Fruit fly (Drosophila melanogaster) whole organism, embryonic: ENCODE measurements around the gene CG14636.

Experiments used
- BtbVII ChIP-seq: fragments of 200-800 bp; sonication (Bioruptor generic); optimal IDR thresholded peaks from 3 replicates; lab custom pipeline; 2017; ENCODE audit warnings: missing biosample characterization, mild to moderate bottlenecking, missing genetic modification characterization
- Bteb2 ChIP-seq: fragments of 200-800 bp; sonication (Bioruptor generic); optimal IDR thresholded peaks from 2 replicates; lab custom pipeline; 2016; ENCODE audit warnings: missing biosample characterization, missing genetic modification characterization
- CG10209 ChIP-seq: fragments of 200-800 bp; sonication (Bioruptor generic); optimal IDR thresholded peaks from 3 replicates; lab custom pipeline; 2017; ENCODE audit warnings: missing biosample characterization, mild to moderate bottlenecking, missing genetic modification characterization, missing genetic modification reagents
- CG11723 ChIP-seq: fragments of 200-800 bp; sonication (Bioruptor generic); optimal IDR thresholded peaks from 2 replicates; lab custom pipeline; 2017; ENCODE audit warnings: missing biosample characterization, mild to moderate bottlenecking, missing genetic modification characterization
- CG13424 ChIP-seq: fragments of 200-800 bp; sonication (Bioruptor generic); optimal IDR thresholded peaks from 2 replicates; lab custom pipeline; 2019; ENCODE audit warnings: missing biosample characterization, mild to moderate bottlenecking, missing genetic modification characterization, moderate library complexity
- CG13624 ChIP-seq: fragments of 200-800 bp; sonication (Bioruptor generic); optimal IDR thresholded peaks from 2 replicates; lab custom pipeline; 2016; ENCODE audit warnings: missing biosample characterization, missing genetic modification characterization
- CG14050 ChIP-seq: fragments of 200-800 bp; sonication (Bioruptor generic); IDR thresholded peaks from 3 replicates; pipeline ENCODE4 v1.3.6; 2022; ENCODE audit warnings: missing biosample characterization, missing genetic modification characterization
- CG14667 ChIP-seq: fragments of 200-800 bp; sonication (Bioruptor generic); IDR thresholded peaks from 2 replicates; pipeline ENCODE4 v1.3.6; 2022; ENCODE audit warnings: missing biosample characterization, missing genetic modification characterization
- CG14710 ChIP-seq: fragments of 200-800 bp; sonication (Bioruptor generic); optimal IDR thresholded peaks from 3 replicates; lab custom pipeline; 2019; ENCODE audit warnings: missing biosample characterization, mild to moderate bottlenecking, missing genetic modification characterization, moderate library complexity
- CG15696 ChIP-seq: fragments of 200-800 bp; sonication (Bioruptor generic); optimal IDR thresholded peaks from 2 replicates; lab custom pipeline; 2019; ENCODE audit warnings: missing biosample characterization, mild to moderate bottlenecking, missing genetic modification characterization, moderate library complexity
- CG17385 ChIP-seq: fragments of 200-800 bp; sonication (Bioruptor generic); optimal IDR thresholded peaks from 3 replicates; lab custom pipeline; 2018; ENCODE audit warnings: missing biosample characterization, mild to moderate bottlenecking, missing genetic modification characterization
- CG17568 ChIP-seq: fragments of 200-800 bp; sonication (Bioruptor generic); optimal IDR thresholded peaks from 2 replicates; lab custom pipeline; 2018; ENCODE audit warnings: missing biosample characterization, mild to moderate bottlenecking, missing genetic modification characterization, moderate library complexity
- CG1792 ChIP-seq: fragments of 200-800 bp; sonication (Bioruptor generic); optimal IDR thresholded peaks from 2 replicates; lab custom pipeline; 2016; ENCODE audit warnings: missing biosample characterization, missing genetic modification characterization
- CG2120 ChIP-seq: fragments of 200-800 bp; sonication (Bioruptor generic); optimal IDR thresholded peaks from 3 replicates; lab custom pipeline; 2016; ENCODE audit warnings: missing biosample characterization, missing genetic modification characterization
- CG2875 ChIP-seq: fragments of 200-800 bp; sonication (Bioruptor generic); optimal IDR thresholded peaks from 2 replicates; lab custom pipeline; 2017; ENCODE audit warnings: missing biosample characterization, mild to moderate bottlenecking, missing genetic modification characterization, missing genetic modification reagents
- CG32532 ChIP-seq: fragments of 200-800 bp; sonication (Bioruptor generic); IDR thresholded peaks from 2 replicates; pipeline ENCODE4 v1.3.6; 2022; ENCODE audit warnings: missing biosample characterization, missing genetic modification characterization
- CG42726 ChIP-seq: fragments of 200-800 bp; sonication (Bioruptor generic); IDR thresholded peaks from 2 replicates; pipeline ENCODE4 v1.3.6; 2022; ENCODE audit warnings: missing biosample characterization, missing genetic modification characterization; ENCODE audit not compliant: partially characterized antibody
- CG4404 ChIP-seq: fragments of 200-800 bp; sonication (Bioruptor generic); IDR thresholded peaks from 2 replicates; pipeline ENCODE4 v1.3.6; 2022; ENCODE audit warnings: missing biosample characterization, missing genetic modification characterization
- CG4424 ChIP-seq: fragments of 200-800 bp; sonication (Bioruptor generic); optimal IDR thresholded peaks from 3 replicates; lab custom pipeline; 2016; ENCODE audit warnings: missing biosample characterization, missing genetic modification characterization
- CG4707 ChIP-seq: fragments of 200-800 bp; sonication (Bioruptor generic); optimal IDR thresholded peaks from 2 replicates; lab custom pipeline; 2018; ENCODE audit warnings: missing biosample characterization, mild to moderate bottlenecking, missing genetic modification characterization, moderate library complexity
- CG5245 ChIP-seq: fragments of 200-800 bp; sonication (Bioruptor generic); optimal IDR thresholded peaks from 3 replicates; lab custom pipeline; 2016; ENCODE audit warnings: missing biosample characterization, missing genetic modification characterization
- CG5953 ChIP-seq: fragments of 200-800 bp; sonication (Bioruptor generic); IDR thresholded peaks from 2 replicates; pipeline ENCODE4 v1.3.6; 2022; ENCODE audit warnings: missing biosample characterization, missing genetic modification characterization
- CG6765 ChIP-seq: fragments of 200-800 bp; sonication (Bioruptor generic); optimal IDR thresholded peaks from 3 replicates; lab custom pipeline; 2017; ENCODE audit warnings: missing biosample characterization, mild to moderate bottlenecking, missing genetic modification characterization
- CG7357 ChIP-seq: fragments of 200-800 bp; sonication (Bioruptor generic); IDR thresholded peaks from 3 replicates; pipeline ENCODE4 v1.3.6; 2022; ENCODE audit warnings: missing biosample characterization, missing genetic modification characterization
- CG9932 ChIP-seq: fragments of 200-800 bp; sonication (Bioruptor generic); IDR thresholded peaks from 2 replicates; pipeline ENCODE4 v1.3.6; 2022; ENCODE audit warnings: missing biosample characterization, missing genetic modification characterization
- Deaf1 ChIP-seq: fragments of 200-800 bp; optimal IDR thresholded peaks from 3 replicates; lab custom pipeline; 2019; ENCODE audit warnings: missing biosample characterization, mild to moderate bottlenecking, missing genetic modification characterization, moderate library complexity
- Dip2 ChIP-seq: fragments of 200-800 bp; sonication (Bioruptor generic); IDR thresholded peaks from 2 replicates; pipeline ENCODE4 v1.3.6; 2022; ENCODE audit warnings: missing biosample characterization, missing genetic modification characterization
- Dll ChIP-seq: fragments of 200-800 bp; sonication (Bioruptor generic); IDR thresholded peaks from 4 replicates; pipeline ENCODE4 v1.3.6; 2022; ENCODE audit warnings: missing biosample characterization, missing genetic modification characterization; ENCODE audit not compliant: partially characterized antibody
- Doc3 ChIP-seq: fragments of 200-800 bp; sonication (Bioruptor generic); IDR thresholded peaks from 3 replicates; pipeline ENCODE4 v1.3.6; 2022; ENCODE audit warnings: missing biosample characterization, missing genetic modification characterization; ENCODE audit not compliant: partially characterized antibody
- HLH3B ChIP-seq: fragments of 200-800 bp; sonication (Bioruptor generic); IDR thresholded peaks from 2 replicates; pipeline ENCODE4 v1.3.6; 2022; ENCODE audit warnings: missing biosample characterization, missing genetic modification characterization
- Kr ChIP-seq: fragments of 200-800 bp; sonication (Bioruptor generic); optimal IDR thresholded peaks from 2 replicates; lab custom pipeline; 2017; ENCODE audit warnings: missing biosample characterization, mild to moderate bottlenecking, missing genetic modification characterization
- Lpt ChIP-seq: fragments of >200 bp; optimal IDR thresholded peaks from 2 replicates; lab custom pipeline; 2018; ENCODE audit warnings: missing biosample characterization, missing genetic modification characterization
- Myb ChIP-seq: fragments of 200-800 bp; sonication (Bioruptor generic); optimal IDR thresholded peaks from 2 replicates; lab custom pipeline; 2016; ENCODE audit warnings: missing biosample characterization, missing genetic modification characterization
- NC2α ChIP-seq: fragments of 200-800 bp; sonication (Bioruptor generic); optimal IDR thresholded peaks from 2 replicates; lab custom pipeline; 2016; ENCODE audit warnings: missing biosample characterization, missing genetic modification characterization
- Stat92E ChIP-seq, 3 experiments: fragments of >200 bp in 2 of 3; fragments of 200-800 bp in 1 of 3; sonication (Bioruptor generic) in 1 of 3; optimal IDR thresholded peaks; 2 replicates each; lab custom pipeline; 2017 to 2019; ENCODE audit warnings: missing biosample characterization in 3 of 3, missing genetic modification characterization in 3 of 3, mild to moderate bottlenecking in 1 of 3, moderate library complexity in 1 of 3
- Trl ChIP-seq, 3 experiments: fragments of >200 bp in 2 of 3; fragments of 200-800 bp in 1 of 3; sonication (Bioruptor generic) in 1 of 3; optimal IDR thresholded peaks; 2 replicates in 1 of 3; 3 replicates in 2 of 3; lab custom pipeline; 2016 to 2017; ENCODE audit warnings: missing biosample characterization in 1 of 3, missing genetic modification characterization in 1 of 3
- amos ChIP-seq: fragments of 200-800 bp; sonication (Bioruptor generic); IDR thresholded peaks from 2 replicates; pipeline ENCODE4 v1.3.6; 2022; ENCODE audit warnings: missing biosample characterization, missing genetic modification characterization; ENCODE audit not compliant: partially characterized antibody
- az2 ChIP-seq: fragments of 200-800 bp; sonication (Bioruptor generic); optimal IDR thresholded peaks from 3 replicates; lab custom pipeline; 2016; ENCODE audit warnings: missing biosample characterization, missing genetic modification characterization
- bcd ChIP-seq: fragments of 200-800 bp; sonication (Bioruptor generic); optimal IDR thresholded peaks from 2 replicates; lab custom pipeline; 2017; ENCODE audit warnings: missing biosample characterization, mild to moderate bottlenecking, missing genetic modification characterization
- corto ChIP-seq: fragments of 200-800 bp; sonication (Bioruptor generic); optimal IDR thresholded peaks from 2 replicates; lab custom pipeline; 2016; ENCODE audit warnings: missing biosample characterization, mild to moderate bottlenecking, missing genetic modification characterization, moderate library complexity
- crc ChIP-seq: fragments of 200-800 bp; sonication (Bioruptor generic); optimal IDR thresholded peaks from 2 replicates; lab custom pipeline; 2016; ENCODE audit warnings: missing biosample characterization, missing genetic modification characterization
- danr ChIP-seq: fragments of 200-800 bp; sonication (Bioruptor generic); IDR thresholded peaks from 2 replicates; pipeline ENCODE4 v1.3.6; 2022; ENCODE audit warnings: missing biosample characterization, missing genetic modification characterization
- fd102C ChIP-seq: fragments of 200-800 bp; sonication (Bioruptor generic); optimal IDR thresholded peaks from 2 replicates; lab custom pipeline; 2018; ENCODE audit warnings: missing biosample characterization, mild to moderate bottlenecking, missing genetic modification characterization, moderate library complexity
- gt ChIP-seq: fragments of 200-800 bp; sonication (Bioruptor generic); IDR thresholded peaks from 2 replicates; pipeline ENCODE4 v1.3.6; 2022; ENCODE audit warnings: missing biosample characterization, missing genetic modification characterization
- jumu ChIP-seq: fragments of 200-800 bp; sonication (Bioruptor generic); optimal IDR thresholded peaks from 3 replicates; lab custom pipeline; 2016; ENCODE audit warnings: missing biosample characterization, missing genetic modification characterization
- klu ChIP-seq: fragments of 200-800 bp; sonication (Bioruptor generic); IDR thresholded peaks from 2 replicates; pipeline ENCODE4 v1.3.6; 2022; ENCODE audit warnings: missing biosample characterization, missing genetic modification characterization
- lmd ChIP-seq: fragments of 200-800 bp; sonication (Bioruptor generic); IDR thresholded peaks from 2 replicates; pipeline ENCODE4 v1.3.6; 2022; ENCODE audit warnings: missing biosample characterization, missing genetic modification characterization
- maf-S ChIP-seq: fragments of 200-800 bp; sonication (Bioruptor generic); optimal IDR thresholded peaks from 2 replicates; lab custom pipeline; 2016; ENCODE audit warnings: missing biosample characterization, missing genetic modification characterization
- nau ChIP-seq: fragments of 200-800 bp; sonication (Bioruptor generic); optimal IDR thresholded peaks from 3 replicates; lab custom pipeline; 2017; ENCODE audit warnings: missing biosample characterization, mild to moderate bottlenecking, missing genetic modification characterization, missing genetic modification reagents
- tna ChIP-seq: fragments of 200-800 bp; sonication (Bioruptor generic); IDR thresholded peaks from 2 replicates; pipeline ENCODE4 v1.3.6; 2022; ENCODE audit warnings: missing biosample characterization, missing genetic modification characterization; ENCODE audit not compliant: partially characterized antibody

CG14636 gene

dm6 chr3R:4214038-4214437 lies 1.1 kb downstream of the CG14636 start (continued):
- peak; percentile 69 for TF ChIP-seq CG13624 (GFP tag; lab: Kevin White, UChicago)
- peak; percentile 32 for TF ChIP-seq crc (GFP tag; lab: Kevin White, UChicago)
- peak; percentile 46 for TF ChIP-seq Myb
- no peak for TF ChIP-seq tna (GFP tag; lab: Robert Waterston, UW)
- peak; percentile 82 for TF ChIP-seq CG5245 (GFP tag; lab: Kevin White, UChicago)
- TF ChIP-seq CG10209 (GFP tag; lab: Kevin White, UChicago): peak; percentile 72
- TF ChIP-seq az2: peak; percentile 71
- TF ChIP-seq danr (GFP tag; lab: Robert Waterston, UW): peak; percentile 73
- peak; percentile 90 for TF ChIP-seq lmd (GFP tag; lab: Robert Waterston, UW)
- no peak for TF ChIP-seq Kr (GFP tag; lab: Kevin White, UChicago)
- no peak for TF ChIP-seq Doc3 (GFP tag; lab: Robert Waterston, UW)
- no peak for TF ChIP-seq CG15696 (tag; lab: Kevin White, UChicago)
- TF ChIP-seq Trl (optimal IDR thresholded peaks at IDR 0.05; lab: Kevin White, UChicago): no peak
- TF ChIP-seq Trl (GFP tag; optimal IDR thresholded peaks at IDR 0.05; lab: Kevin White, UChicago): peak; percentile 64
- TF ChIP-seq nau (GFP tag; lab: Kevin White, UChicago): peak; percentile 66
- no peak for TF ChIP-seq CG42726 (GFP tag; lab: Robert Waterston, UW)
- peak; percentile 55; the same call in 1 of the 2 replicates for TF ChIP-seq CG9932 (GFP tag; lab: Robert Waterston, UW)
- no peak for TF ChIP-seq fd102C (GFP tag; lab: Kevin White, UChicago)
- peak; percentile 77 for TF ChIP-seq CG14050 (GFP tag; lab: Robert Waterston, UW)
- TF ChIP-seq bcd (GFP tag; lab: Kevin White, UChicago): peak; percentile 76
- peak; percentile 88 for TF ChIP-seq CG5953 (GFP tag; lab: Robert Waterston, UW)
- TF ChIP-seq CG4424: peak; percentile 78
- peak; percentile 77 for TF ChIP-seq jumu (GFP tag; lab: Kevin White, UChicago)
- peak; percentile 9 for TF ChIP-seq Deaf1 (tag; lab: Kevin White, UChicago)
- TF ChIP-seq CG4404 (GFP tag; lab: Robert Waterston, UW): peak; percentile 76
- peak; percentile 91 for TF ChIP-seq HLH3B (GFP tag; lab: Robert Waterston, UW)
- peak; percentile 23 for TF ChIP-seq CG14710 (tag; lab: Kevin White, UChicago)
- TF ChIP-seq gt (GFP tag; lab: Robert Waterston, UW): peak; percentile 75; the same call in 1 of the 2 replicates
- TF ChIP-seq Bteb2 (GFP tag; lab: Kevin White, UChicago): peak; percentile 32
- TF ChIP-seq Stat92E (GFP tag; optimal IDR thresholded peaks at IDR 0.05; lab: Kevin White, UChicago): no peak
- peak; percentile 69 for TF ChIP-seq CG11723 (GFP tag; lab: Kevin White, UChicago)
- TF ChIP-seq CG17385: peak; percentile 66
- TF ChIP-seq CG6765 (GFP tag; lab: Kevin White, UChicago): no peak
- no peak for TF ChIP-seq CG4707 (GFP tag; lab: Kevin White, UChicago)
- TF ChIP-seq Dll: no peak
- TF ChIP-seq Lpt: no peak
- no peak for TF ChIP-seq amos (GFP tag; lab: Robert Waterston, UW)
- peak; percentile 59 for TF ChIP-seq BtbVII (GFP tag; lab: Kevin White, UChicago)
- no peak for TF ChIP-seq CG17568 (GFP tag; lab: Kevin White, UChicago)
- peak; percentile 73; the same call in 2 of the 3 replicates for TF ChIP-seq CG7357
- TF ChIP-seq CG1792: peak; percentile 46
- peak; percentile 89 for TF ChIP-seq CG14667 (GFP tag; lab: Robert Waterston, UW)
- TF ChIP-seq CG13424 (tag; lab: Kevin White, UChicago): peak; percentile 80
- TF ChIP-seq Dip2: peak; percentile 39; the same call in 1 of the 2 replicates
- peak; percentile 66 for TF ChIP-seq CG2875
- TF ChIP-seq corto (GFP tag; lab: Kevin White, UChicago): no peak
- TF ChIP-seq klu (GFP tag; lab: Robert Waterston, UW): peak; percentile 75
- TF ChIP-seq NC2α (GFP tag; lab: Kevin White, UChicago): peak; percentile 34
- peak; percentile 79 for TF ChIP-seq CG32532 (GFP tag; lab: Robert Waterston, UW)
- peak; percentile 60 for TF ChIP-seq CG2120 (GFP tag; lab: Kevin White, UChicago)
- peak; percentile 46 for TF ChIP-seq maf-S (GFP tag; lab: Kevin White, UChicago)
